Worm (Caenorhabditis elegans): ENCODE measurements around the gene gar-3.

gar-3 gene

DNA sequence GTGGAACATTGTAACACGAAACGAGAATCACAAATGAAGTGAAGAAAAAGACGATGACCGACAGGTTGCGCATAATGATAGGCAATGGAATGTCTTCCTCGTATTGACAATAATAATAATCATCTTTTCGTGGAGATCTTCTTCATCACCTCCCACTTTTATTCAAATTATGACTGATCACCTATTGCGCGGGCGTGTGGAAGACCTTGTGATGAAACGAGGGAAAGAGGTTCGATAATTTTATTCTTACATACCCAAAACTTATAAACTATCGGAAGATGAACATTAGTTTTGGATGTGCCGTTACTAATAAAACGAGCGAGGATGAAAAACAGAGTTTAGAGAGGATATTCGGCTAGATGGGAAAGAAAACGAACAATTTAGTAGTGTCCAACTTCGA lies 56.4 kb downstream of the gar-3 start, which contains the start of gene C53A5.2:
Gene C53A5.2, minus strand, starts transcription at position 101 of the 400 bp plus-strand sequence.
- TF ChIP-seq elt-3 (tag; optimal IDR thresholded peaks at IDR 0.05) (no peak), nhr-6 (tag; optimal IDR thresholded peaks at IDR 0.05) (no peak), snpc-4 (tag; optimal IDR thresholded peaks at IDR 0.05) (no peak), sma-3 (GFP tag; optimal IDR thresholded peaks at IDR 0.05) (no peak), C34F6.9 (tag; optimal IDR thresholded peaks at IDR 0.05) (no peak), lin-11 (tag; optimal IDR thresholded peaks at IDR 0.05) (no peak), egl-27 (tag; optimal IDR thresholded peaks at IDR 0.05) (no peak)

DNA sequence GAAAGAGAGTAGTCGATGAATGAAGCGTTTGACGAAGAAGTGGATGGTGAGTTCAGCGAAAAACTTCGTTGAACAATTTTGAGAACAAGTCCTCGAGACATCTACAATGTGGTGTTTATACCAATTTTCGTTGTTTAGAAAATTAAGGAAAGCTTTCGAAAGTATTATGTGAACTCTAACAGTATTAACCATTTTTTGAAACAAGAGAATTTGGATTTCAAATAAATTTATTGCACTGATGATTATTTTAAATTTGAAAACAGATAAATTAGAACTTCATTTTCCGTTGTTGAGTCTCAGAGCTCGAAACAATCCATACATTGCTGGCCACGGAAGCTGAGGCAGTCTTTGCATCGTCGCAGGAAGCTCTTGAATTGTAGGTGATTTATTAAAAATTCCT lies 57.0 kb downstream of the gar-3 start, which contains the start of gene C53A5.16:
Gene C53A5.16, minus strand, starts transcription at position 101 of the 400 bp plus-strand sequence.
- TF ChIP-seq ceh-82 (tag; optimal IDR thresholded peaks at IDR 0.05) (no peak), gmeb-1 (tag; optimal IDR thresholded peaks at IDR 0.05) (no peak), crh-2 (tag; optimal IDR thresholded peaks at IDR 0.05) (no peak), ztf-11 (tag; optimal IDR thresholded peaks at IDR 0.05) (no peak), ztf-1 (GFP tag; conservative IDR thresholded peaks at IDR 0.05) (no peak), ama-1 (optimal IDR thresholded peaks at IDR 0.05) (no peak), skn-1 (tag; optimal IDR thresholded peaks at IDR 0.05) (no peak)

DNA sequence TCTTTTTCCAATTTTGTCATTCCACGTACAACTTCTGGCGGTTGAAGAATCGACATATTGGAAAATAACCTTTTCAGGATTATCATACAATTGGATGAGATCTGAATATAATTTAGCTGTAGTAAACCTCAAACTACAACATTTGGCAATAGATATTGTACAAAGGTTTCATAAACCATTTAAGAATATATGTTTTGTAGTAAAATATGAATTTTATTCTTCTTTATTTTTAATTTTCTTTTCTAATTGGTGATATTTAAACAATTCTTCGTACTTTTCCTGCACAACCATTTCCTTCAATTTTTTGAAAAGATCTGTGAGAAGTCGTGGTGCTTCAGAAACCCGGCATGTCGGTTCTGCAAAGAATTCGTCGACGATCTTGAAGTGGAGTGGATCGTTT lies 58.5 kb downstream of the gar-3 start, which contains the start of gene C53A5.17:
Gene C53A5.17, minus strand, starts transcription at position 101 of the 400 bp plus-strand sequence.
- TF ChIP-seq mab-5 (tag; optimal IDR thresholded peaks at IDR 0.05), result no peak
- TF ChIP-seq ztf-11 (tag; optimal IDR thresholded peaks at IDR 0.05), result no peak
- TF ChIP-seq blmp-1 (tag; optimal IDR thresholded peaks at IDR 0.05; ENCODE audit: insufficient read depth), result no peak
- no peak for TF ChIP-seq lin-11 (tag; optimal IDR thresholded peaks at IDR 0.05)
- TF ChIP-seq lin-13 (GFP tag; optimal IDR thresholded peaks at IDR 0.05), result no peak
- TF ChIP-seq skn-1 (tag; optimal IDR thresholded peaks at IDR 0.05), result no peak
- no peak for TF ChIP-seq R02D3.7 (tag; optimal IDR thresholded peaks at IDR 0.05)
- no peak for TF ChIP-seq C34F6.9 (tag; optimal IDR thresholded peaks at IDR 0.05)
- no peak for TF ChIP-seq ama-1 (optimal IDR thresholded peaks at IDR 0.05)
- TF ChIP-seq lsy-2 (tag; optimal IDR thresholded peaks at IDR 0.05), result no peak
- no peak for TF ChIP-seq nhr-10 (tag; optimal IDR thresholded peaks at IDR 0.05)
- TF ChIP-seq elt-1 (tag; optimal IDR thresholded peaks at IDR 0.05), result no peak
- no peak for TF ChIP-seq nhr-11 (tag; optimal IDR thresholded peaks at IDR 0.05)
- no peak for TF ChIP-seq sma-3 (GFP tag; optimal IDR thresholded peaks at IDR 0.05)
- no peak for TF ChIP-seq F13H6.1 (tag; optimal IDR thresholded peaks at IDR 0.05)
- no peak for TF ChIP-seq mbf-1 (tag; optimal IDR thresholded peaks at IDR 0.05)
- TF ChIP-seq egl-27 (tag; optimal IDR thresholded peaks at IDR 0.05), result no peak
- no peak for TF ChIP-seq ztf-4 (tag; optimal IDR thresholded peaks at IDR 0.05)
- TF ChIP-seq nhr-129 (tag; optimal IDR thresholded peaks at IDR 0.05), result no peak
- no peak for TF ChIP-seq lin-39 (tag; optimal IDR thresholded peaks at IDR 0.05)

DNA sequence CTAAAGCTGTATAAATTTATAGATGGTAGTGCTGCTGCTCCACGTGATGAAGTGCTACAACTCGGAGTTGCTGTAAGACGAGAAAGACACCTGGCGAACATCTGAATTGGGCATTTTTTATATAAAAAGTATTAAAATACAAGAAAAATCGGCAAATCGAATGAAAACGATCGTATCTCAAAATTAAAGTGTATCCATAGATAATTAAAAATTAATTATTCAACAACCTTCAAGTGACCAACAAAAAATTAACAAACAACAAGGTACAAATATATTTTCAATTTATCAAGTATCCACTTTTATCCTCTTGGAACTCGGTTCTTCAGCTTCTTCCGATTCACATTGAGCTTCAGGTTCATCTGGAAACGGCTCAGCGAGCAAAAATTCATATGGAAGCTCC lies 60.3 kb downstream of the gar-3 start, which contains the start of gene R02D5.8:
Gene R02D5.8, minus strand, starts transcription at position 101 of the 400 bp plus-strand sequence.
- TF ChIP-seq blmp-1 (tag; optimal IDR thresholded peaks at IDR 0.05; ENCODE audit: insufficient read depth), result no peak
- no peak for TF ChIP-seq lsy-2 (tag; optimal IDR thresholded peaks at IDR 0.05)
- TF ChIP-seq mab-5 (tag; optimal IDR thresholded peaks at IDR 0.05), result no peak
- TF ChIP-seq unc-55 (GFP tag; optimal IDR thresholded peaks at IDR 0.05), result no peak
- no peak for TF ChIP-seq snpc-4 (tag; optimal IDR thresholded peaks at IDR 0.05)
- TF ChIP-seq mdl-1 (tag; optimal IDR thresholded peaks at IDR 0.05), result no peak
- no peak for TF ChIP-seq crh-2 (tag; optimal IDR thresholded peaks at IDR 0.05)
- TF ChIP-seq nhr-25 (tag; optimal IDR thresholded peaks at IDR 0.05), result no peak
- no peak for TF ChIP-seq nhr-12 (tag; optimal IDR thresholded peaks at IDR 0.05)
- no peak for TF ChIP-seq dmd-4 (tag; optimal IDR thresholded peaks at IDR 0.05)

DNA sequence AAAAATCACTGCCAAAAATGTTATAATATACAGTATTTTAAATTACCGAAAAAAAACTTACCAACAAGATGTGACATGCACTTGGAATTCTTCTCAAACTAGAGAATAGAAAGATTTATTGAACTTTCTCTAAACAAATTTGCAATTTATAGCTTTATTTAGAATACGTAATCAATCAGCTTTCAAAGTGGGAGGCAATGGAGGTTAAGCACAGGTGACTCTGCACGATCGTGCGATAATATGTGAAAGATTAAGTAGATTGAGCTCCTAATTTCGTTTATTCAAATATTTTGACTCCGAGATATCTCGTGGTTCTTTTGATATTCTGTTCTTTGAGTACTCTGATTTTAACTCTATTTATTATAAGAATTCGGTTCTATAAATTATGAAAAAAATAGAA lies 61.5 kb downstream of the gar-3 start, which contains the start of gene R02D5.6:
Gene R02D5.6, minus strand, starts transcription at position 101 of the 400 bp plus-strand sequence.
- TF ChIP-seq mab-5 (tag; optimal IDR thresholded peaks at IDR 0.05), result no peak
- TF ChIP-seq egl-27 (tag; optimal IDR thresholded peaks at IDR 0.05), result no peak
- TF ChIP-seq nhr-6 (tag; optimal IDR thresholded peaks at IDR 0.05), result no peak
- TF ChIP-seq elt-3 (tag; optimal IDR thresholded peaks at IDR 0.05), result no peak
- TF ChIP-seq dmd-4 (tag; optimal IDR thresholded peaks at IDR 0.05), result no peak
- no peak for TF ChIP-seq ama-1 (optimal IDR thresholded peaks at IDR 0.05)
- no peak for TF ChIP-seq nhr-129 (tag; optimal IDR thresholded peaks at IDR 0.05)
- TF ChIP-seq blmp-1 (tag; optimal IDR thresholded peaks at IDR 0.05; ENCODE audit: insufficient read depth), result no peak
- TF ChIP-seq ztf-4 (tag; optimal IDR thresholded peaks at IDR 0.05), result no peak
- TF ChIP-seq alr-1 (tag; optimal IDR thresholded peaks at IDR 0.05), result no peak
- no peak for TF ChIP-seq lsy-2 (tag; optimal IDR thresholded peaks at IDR 0.05)
- no peak for TF ChIP-seq ceh-16 (tag; optimal IDR thresholded peaks at IDR 0.05)
- no peak for TF ChIP-seq lin-13 (GFP tag; optimal IDR thresholded peaks at IDR 0.05)

Measured in whole organism, L2 larva.